Worm (Caenorhabditis elegans) whole organism, mixed stage, embryonic: ENCODE measurements around the gene nas-3.
"Not testable (repeated sequence)": the region's sequence is repeated elsewhere in the genome, so short reads cannot be mapped to it uniquely, and the experiment has no call there.

Experiments
- lsy-2 ChIP-seq: fragments of 150-350 bp; optimal IDR thresholded peaks from 2 replicates; lab custom pipeline; 2014; ENCODE audit warnings: missing biosample characterization, missing genetic modification characterization
- mep-1 ChIP-seq: fragments of 150-350 bp; optimal IDR thresholded peaks from 2 replicates; lab custom pipeline; 2017; ENCODE audit warnings: missing biosample characterization, missing genetic modification reagents, missing genetic modification characterization, inconsistent platforms
- nhr-237 ChIP-seq: fragments of 150-350 bp; optimal IDR thresholded peaks from 2 replicates; lab custom pipeline; 2014; ENCODE audit warnings: missing biosample characterization, missing genetic modification characterization
- nhr-28 ChIP-seq: fragments of 150-350 bp; optimal IDR thresholded peaks from 2 replicates; lab custom pipeline; 2014; ENCODE audit warnings: missing biosample characterization, missing genetic modification characterization
- pha-4 ChIP-seq: fragments of 150-350 bp; optimal IDR thresholded peaks from 2 replicates; lab custom pipeline; 2018; ENCODE audit warnings: missing biosample characterization, missing genetic modification reagents, missing genetic modification characterization
- unc-39 ChIP-seq: fragments of 150-350 bp; optimal IDR thresholded peaks from 2 replicates; lab custom pipeline; 2014; ENCODE audit warnings: missing biosample characterization, missing genetic modification characterization
- unc-62 ChIP-seq: fragments of 150-350 bp; optimal IDR thresholded peaks from 2 replicates; lab custom pipeline; 2014; ENCODE audit warnings: missing biosample characterization, missing genetic modification reagents, missing genetic modification characterization
- ztf-11 ChIP-seq: fragments of 150-350 bp; optimal IDR thresholded peaks from 2 replicates; lab custom pipeline; 2014; ENCODE audit warnings: missing biosample characterization, missing genetic modification characterization

ce11 chrV:9439315-9440002, 38.5 kb upstream of the nas-3 start, which contains the start of gene Y54B9A.1:
- not testable (repeated sequence) for TF ChIP-seq pha-4 (tag; lab: Kevin White, UChicago); nhr-28 (tag; lab: Kevin White, UChicago); unc-39; ztf-11 (tag; lab: Kevin White, UChicago); nhr-237 (tag; lab: Kevin White, UChicago); mep-1; unc-62 (GFP tag; lab: Kevin White, UChicago); lsy-2
